Worm (Caenorhabditis elegans): Measurements from ENCODE around the gene F54F7.9.

ce11 chrX:11827528-11827927 lies 21.0 kb downstream of the F54F7.9 start:
- TF ChIP-seq nhr-237 (tag; optimal IDR thresholded peaks at IDR 0.05) = no peak
- no peak for TF ChIP-seq nhr-12 (tag; optimal IDR thresholded peaks at IDR 0.05)
- TF ChIP-seq unc-39 (tag; optimal IDR thresholded peaks at IDR 0.05) = no peak
